Worm (Caenorhabditis elegans) whole organism, late embryonic: ENCODE results near the gene C31G12.3.
"Not testable (repeated sequence)": the region's sequence is repeated elsewhere in the genome, so short reads cannot be mapped to it uniquely, and the experiment has no call there.

Experiments used
- ceh-30 ChIP-seq: fragments of 150-350 bp; optimal IDR thresholded peaks from 2 replicates; lab custom pipeline; 2014; ENCODE audit warnings: missing biosample characterization, missing genetic modification characterization
- ceh-6 ChIP-seq: fragments of 200-800 bp; sonication (Bioruptor generic); optimal IDR thresholded peaks from 2 replicates; lab custom pipeline; 2018; ENCODE audit warnings: mild to moderate bottlenecking, missing genetic modification characterization, missing compliant biosample characterization
- ceh-9 ChIP-seq: sonication (generic microtip); optimal IDR thresholded peaks from 2 replicates; lab custom pipeline; 2016; ENCODE audit warnings: mild to moderate bottlenecking, missing genetic modification characterization, inconsistent platforms, missing compliant biosample characterization
- ets-4 ChIP-seq: sonication (generic microtip); optimal IDR thresholded peaks from 2 replicates; lab custom pipeline; 2016; ENCODE audit warnings: missing genetic modification characterization, missing compliant biosample characterization
- fax-1 ChIP-seq: sonication (generic microtip); optimal IDR thresholded peaks from 2 replicates; lab custom pipeline; 2016; ENCODE audit warnings: missing genotype, missing genetic modification characterization, missing compliant biosample characterization
- nhr-11 ChIP-seq: fragments of 150-350 bp; optimal IDR thresholded peaks from 2 replicates; lab custom pipeline; 2014; ENCODE audit warnings: missing biosample characterization, missing genetic modification characterization
- pax-1 ChIP-seq: fragments of 150-350 bp; optimal IDR thresholded peaks from 2 replicates; lab custom pipeline; 2014; ENCODE audit warnings: missing biosample characterization, missing genetic modification characterization
- pha-2 ChIP-seq: sonication (generic microtip); optimal IDR thresholded peaks from 2 replicates; lab custom pipeline; 2017; ENCODE audit warnings: mild to moderate bottlenecking, missing genetic modification characterization, missing compliant biosample characterization
- pha-4 ChIP-seq: fragments of 150-350 bp; optimal IDR thresholded peaks from 2 replicates; lab custom pipeline; 2018; ENCODE audit warnings: missing biosample characterization, missing genetic modification reagents, missing genetic modification characterization
- pqm-1 ChIP-seq: sonication (generic microtip); optimal IDR thresholded peaks from 2 replicates; lab custom pipeline; 2016; ENCODE audit warnings: missing genetic modification characterization, missing compliant biosample characterization
- sox-4 ChIP-seq: sonication (generic microtip); optimal IDR thresholded peaks from 2 replicates; lab custom pipeline; 2017; ENCODE audit warnings: mild to moderate bottlenecking, missing genetic modification characterization, inconsistent platforms, missing compliant biosample characterization
- unc-86 ChIP-seq: sonication (generic microtip); optimal IDR thresholded peaks from 2 replicates; lab custom pipeline; 2016; ENCODE audit warnings: missing genetic modification characterization, missing compliant biosample characterization

- TF ChIP-seq fax-1 (tag; lab: Kevin White, UChicago); ceh-6; pqm-1; ceh-9 (tag; lab: Kevin White, UChicago); ets-4 (tag; lab: Kevin White, UChicago); pax-1 (tag; lab: Kevin White, UChicago); nhr-11; ceh-30 (tag; lab: Kevin White, UChicago); unc-86 (tag; lab: Kevin White, UChicago); sox-4; pha-2; pha-4 (tag; lab: Kevin White, UChicago): not testable (repeated sequence)
Measured at ce11 chrV:18216175-18216574, 31.2 kb downstream of the C31G12.3 start, which contains the start of gene F16H6.8.
